Worm (Caenorhabditis elegans): Measurements from ENCODE around the gene K10B4.1.

ce11 chrII:104234-104633, 31.0 kb upstream of the K10B4.1 start, which contains the start of gene col-68:
- TF ChIP-seq W03F9.2 (tag; optimal IDR thresholded peaks at IDR 0.05) (no peak), him-1 (tag; optimal IDR thresholded peaks at IDR 0.05) (no peak), dao-5 (tag; optimal IDR thresholded peaks at IDR 0.05) (no peak)

Data from whole organism, L4/young adult.